Fruit fly (Drosophila melanogaster): ENCODE results near the gene siz.

siz gene

DNA sequence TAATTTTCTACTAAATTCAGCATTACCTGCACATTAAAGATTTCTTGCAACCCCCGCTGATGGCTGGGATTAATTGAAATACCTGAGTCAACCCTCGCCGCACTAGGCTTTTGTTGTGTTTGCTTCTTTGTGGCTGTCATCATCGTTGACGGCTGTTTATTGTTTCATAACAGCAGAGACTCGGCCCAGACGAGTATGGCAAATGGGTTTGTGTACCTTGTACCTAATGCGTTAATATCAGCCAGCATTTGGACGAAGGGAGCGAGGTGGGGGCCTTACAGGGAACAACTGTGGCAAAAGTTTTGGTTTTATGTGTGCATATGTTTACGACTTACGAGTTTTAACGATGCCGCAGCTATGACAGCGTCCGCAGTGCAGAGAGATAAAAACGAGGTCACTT is 21.5 kb downstream of the siz start:
- no peak for TF ChIP-seq noc (tag; optimal IDR thresholded peaks at IDR 0.05)

DNA sequence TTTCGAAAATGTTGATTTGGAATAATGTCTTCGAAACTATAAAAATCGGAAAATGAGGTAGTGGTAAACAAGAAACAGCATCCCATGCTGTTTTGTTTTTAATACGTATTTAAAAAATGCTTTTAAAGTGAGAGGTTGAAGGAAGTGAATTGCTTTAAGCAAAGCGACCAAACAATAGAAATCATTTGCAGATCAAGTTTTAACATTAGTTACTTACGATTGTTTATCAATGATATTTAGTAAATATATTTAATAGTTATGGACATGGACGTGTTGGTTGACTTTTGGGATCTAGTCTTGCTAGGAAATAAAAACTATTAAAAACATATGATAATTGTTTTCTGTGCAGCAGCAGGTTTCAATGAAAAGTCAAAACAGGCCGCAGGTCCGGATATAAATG is 22.0 kb downstream of the siz start:
- TF ChIP-seq noc (tag; optimal IDR thresholded peaks at IDR 0.05), result no peak

DNA sequence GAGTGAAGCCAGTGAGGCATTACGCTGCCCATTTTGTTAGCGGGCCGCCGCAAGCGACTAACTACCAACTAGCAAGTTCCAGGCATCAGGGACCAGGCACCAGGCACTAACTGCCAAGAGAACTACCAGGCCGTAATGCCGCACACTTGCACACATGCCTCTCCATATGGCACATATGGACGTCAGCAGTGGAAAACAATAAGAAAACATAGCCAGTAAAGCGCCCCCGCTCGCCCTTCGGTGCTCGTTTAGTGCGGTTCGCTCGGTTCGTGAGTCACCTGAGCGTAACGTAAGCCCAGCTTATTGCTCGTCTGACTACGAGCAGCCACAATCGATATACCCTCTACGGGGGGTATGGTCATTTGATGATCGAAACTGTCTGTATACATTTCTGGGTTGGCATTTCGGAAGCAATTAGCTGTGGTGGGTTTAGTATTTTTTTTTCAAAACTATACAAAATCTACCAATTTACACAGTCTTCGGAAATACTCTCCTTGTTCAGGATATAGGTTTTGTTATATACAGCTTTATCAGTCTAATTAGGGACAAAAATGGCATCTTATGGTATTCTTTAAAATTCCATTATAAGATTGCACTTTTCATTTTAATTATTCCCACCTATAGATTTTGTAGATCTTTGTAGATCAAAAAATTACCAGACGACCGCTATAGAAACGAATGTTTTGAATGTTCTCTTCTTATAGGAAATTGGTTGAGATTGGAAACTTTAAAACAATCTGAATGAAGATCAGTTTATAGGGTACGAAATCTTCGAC is 22.6 kb downstream of the siz start:
- TF ChIP-seq noc (tag; optimal IDR thresholded peaks at IDR 0.05), result no peak

DNA sequence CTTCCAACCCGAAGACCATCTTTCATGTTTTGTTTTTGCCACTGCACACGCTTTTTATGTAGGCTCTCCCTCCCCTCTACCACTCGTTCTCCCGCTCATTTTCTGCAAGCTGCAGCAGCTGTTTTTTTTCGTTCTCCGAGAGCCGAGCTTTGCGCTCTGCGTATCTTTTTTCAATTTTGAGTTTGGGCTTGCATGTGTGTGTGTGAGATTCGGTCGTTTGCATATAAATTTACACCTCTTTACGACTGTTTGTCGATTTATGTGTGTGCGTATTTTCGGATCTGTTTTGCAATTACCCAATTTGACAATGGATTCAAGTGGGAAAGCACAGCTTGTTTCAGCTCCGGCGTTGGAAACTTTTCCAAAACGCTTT is 23.2 kb downstream of the siz start:
- TF ChIP-seq noc (tag; optimal IDR thresholded peaks at IDR 0.05), result no peak

DNA sequence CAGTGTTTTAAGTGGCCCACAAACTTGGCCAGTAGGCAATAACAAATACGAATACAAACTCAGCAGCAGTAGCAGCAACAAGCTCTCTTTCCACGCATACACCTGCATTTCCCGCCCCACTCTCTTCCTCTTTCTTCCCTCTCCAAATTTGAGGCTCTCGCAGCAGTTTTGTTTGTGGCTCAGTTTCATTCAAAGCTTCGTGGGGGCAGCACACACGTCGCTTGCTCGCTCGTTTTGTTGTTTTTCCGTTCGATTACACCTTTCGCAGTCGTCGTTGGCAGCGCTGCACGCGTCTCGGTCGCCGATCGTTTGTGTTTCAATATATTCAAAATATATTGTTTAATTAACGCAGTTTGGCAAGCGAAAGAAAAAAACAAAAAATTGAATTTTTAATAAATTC is 24.3 kb downstream of the siz start:
- peak; percentile 7 for TF ChIP-seq noc (tag; optimal IDR thresholded peaks at IDR 0.05)

DNA sequence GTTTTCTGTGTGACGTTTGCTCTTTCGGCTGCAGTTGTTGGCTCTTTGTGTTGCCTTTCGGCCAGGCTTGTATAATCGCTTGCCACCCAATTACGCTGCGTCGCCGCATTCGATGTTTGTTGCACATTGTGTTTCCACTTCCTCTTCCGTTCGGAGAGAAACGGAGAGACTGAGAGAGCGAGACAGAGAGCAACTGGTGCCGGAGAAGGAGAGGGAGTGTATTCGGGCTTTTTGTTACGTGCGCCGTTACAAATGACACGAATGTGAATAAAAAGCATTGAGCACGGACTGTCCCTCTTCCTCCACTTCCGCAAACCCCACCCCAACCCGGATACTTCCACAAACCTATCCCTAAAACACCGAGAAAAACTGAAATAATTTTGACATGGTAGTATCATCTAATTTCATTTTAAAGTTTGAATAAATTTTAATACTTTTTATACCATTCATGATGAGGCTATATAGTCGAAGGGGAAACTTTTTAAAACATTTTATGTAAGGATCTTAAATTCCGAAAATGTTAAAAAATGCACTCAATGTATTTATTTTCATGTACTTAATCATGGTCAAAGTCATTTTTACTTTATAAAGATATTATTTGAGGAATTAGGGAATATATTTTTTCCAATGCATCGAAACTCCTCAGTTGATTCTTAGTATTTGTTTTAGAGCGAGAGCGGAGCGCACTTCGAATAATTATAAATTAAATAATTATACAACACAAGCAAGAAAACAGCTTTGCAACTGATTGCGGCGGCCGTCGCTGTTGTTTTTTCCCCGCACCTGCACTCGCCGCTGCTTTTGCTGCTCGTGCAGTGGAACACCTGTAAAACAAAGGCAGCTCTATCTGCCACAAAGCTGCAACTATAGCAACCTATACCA is 26.1 kb downstream of the siz start:
- no peak for TF ChIP-seq noc (tag; optimal IDR thresholded peaks at IDR 0.05)

DNA sequence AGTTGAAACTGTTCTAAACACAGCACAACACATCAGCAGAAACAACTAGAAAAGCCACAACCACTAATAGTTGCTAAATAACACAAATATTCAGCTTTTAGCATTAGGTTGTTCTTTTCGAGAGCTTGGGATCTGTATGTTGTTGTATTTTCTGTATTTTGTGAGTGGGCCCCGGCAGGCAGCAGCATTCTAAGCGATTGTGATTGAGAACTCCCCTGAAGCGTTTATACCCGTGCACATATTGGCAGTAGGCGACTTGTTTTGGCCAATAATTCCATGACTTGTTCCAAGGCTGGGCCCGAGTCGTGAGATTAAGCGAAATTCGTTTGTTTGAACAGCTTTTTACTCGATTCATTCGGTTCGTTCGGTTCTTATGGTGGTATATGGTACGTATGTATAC is 27.6 kb downstream of the siz start:
- no peak for TF ChIP-seq noc (tag; optimal IDR thresholded peaks at IDR 0.05)

DNA sequence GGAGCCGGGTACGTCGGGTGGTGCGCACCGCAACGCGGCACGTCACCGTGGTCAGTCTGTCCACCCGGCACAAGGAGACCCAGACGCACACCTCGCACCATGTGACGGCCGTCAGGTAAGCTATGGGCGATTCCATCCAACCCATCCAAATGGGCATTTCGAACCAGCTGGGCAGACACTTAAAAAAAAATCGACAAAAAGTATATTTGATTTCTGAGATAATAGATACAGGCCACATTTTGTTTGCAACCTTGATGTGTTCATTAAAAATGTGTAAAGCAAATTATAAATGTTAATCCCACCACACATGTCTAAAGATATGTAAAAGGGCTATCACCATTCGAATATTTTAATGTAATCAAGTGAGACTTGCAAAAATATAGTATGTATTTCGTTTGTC is 30.3 kb downstream of the siz start:
- TF ChIP-seq noc (tag; optimal IDR thresholded peaks at IDR 0.05), result no peak

DNA sequence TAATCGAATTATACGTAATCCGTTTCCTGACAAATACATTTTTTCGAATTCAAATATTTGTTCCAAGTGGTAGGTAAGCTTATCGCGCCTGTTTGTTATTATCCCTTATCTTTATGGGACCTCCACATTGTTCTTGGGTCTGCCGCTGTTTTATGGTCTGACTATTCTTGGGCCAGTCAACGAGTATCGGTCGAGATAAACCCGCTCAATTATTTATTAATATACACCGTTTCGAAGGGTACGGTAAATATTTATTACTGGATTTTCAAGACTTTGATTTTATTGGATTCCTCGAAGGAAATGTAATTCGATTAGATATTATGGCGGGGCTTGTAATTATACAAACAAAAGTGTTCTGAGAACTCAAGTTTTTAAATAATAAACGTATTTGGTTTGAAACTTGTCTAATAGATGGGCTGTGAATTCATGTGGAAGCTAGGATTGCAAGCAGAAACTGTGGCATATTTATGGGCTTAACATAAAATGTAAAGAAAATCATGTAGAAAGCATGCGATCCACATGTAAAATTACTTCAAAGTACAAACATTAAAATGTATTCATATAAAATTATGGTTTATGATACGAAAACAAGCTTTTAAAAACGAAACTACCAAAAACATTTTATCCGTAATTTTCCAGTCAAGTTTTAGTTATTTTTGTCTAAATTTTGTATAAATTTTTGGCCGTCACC is 31.0 kb downstream of the siz start, which contains the start of gene CG43072:
CG43072 (plus strand) TSS at position 641 of the 691 bp plus-strand sequence.
- TF ChIP-seq noc (tag; optimal IDR thresholded peaks at IDR 0.05), result peak; percentile 35

DNA sequence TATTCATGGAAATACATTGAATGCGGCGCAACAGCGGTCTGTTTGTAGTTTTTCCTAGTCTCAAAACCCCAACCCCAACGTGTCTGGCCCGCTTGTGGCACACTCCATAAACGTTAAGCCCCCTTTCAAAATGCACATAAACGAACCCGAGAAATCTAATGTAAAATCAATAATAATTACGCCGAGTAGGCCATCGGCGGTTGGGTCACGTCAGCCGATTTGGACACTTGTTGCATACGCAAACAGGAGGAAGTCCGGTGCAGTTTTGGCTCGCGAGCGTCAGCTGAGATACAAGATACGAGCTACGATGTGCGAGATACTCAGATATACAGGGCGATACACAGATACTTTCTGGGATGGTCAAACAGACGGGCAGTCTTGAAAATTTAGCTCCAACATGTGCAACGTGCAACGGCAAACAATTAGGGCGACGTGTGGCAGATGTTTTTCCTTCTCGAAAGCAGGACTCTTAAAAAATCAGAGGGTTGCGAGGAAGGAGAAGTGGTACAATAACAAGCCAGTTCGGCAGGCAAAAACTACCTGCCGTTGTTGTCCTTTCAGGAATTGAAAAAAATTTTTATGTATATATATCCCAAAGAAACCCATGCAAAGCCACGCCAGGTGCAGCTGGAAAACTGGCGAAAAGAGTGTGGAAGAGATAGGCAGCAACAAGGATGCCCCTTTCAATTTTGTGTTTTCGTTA is 32.0 kb downstream of the siz start:
- no peak for TF ChIP-seq noc (tag; optimal IDR thresholded peaks at IDR 0.05)

DNA sequence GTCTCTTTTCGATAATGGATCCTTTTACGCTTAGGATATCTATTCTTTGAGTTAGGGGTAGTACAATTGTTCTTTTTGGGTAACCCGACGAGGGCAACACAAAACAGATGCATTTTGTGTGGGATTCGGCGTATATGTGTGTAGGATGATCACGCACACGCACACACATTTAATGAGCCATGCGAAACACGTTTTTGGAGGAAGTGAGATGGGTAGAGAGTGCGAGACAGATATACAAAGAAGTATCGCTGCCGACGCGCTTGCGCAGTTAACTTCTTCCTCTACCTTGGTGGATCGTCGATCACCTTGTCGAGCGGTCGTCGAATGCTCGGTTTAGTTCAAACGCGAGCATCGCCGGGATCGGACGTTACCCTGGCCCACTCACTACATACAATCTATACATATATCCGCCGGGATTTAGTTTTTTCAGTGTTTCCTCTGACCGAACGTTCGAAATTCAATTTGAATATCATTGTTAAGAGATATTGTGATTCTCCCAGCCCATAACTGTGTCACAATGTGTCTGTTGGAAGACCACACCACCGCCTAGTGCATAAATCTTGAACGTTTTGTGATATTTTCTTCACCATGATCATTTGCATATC is 33.3 kb downstream of the siz start:
- TF ChIP-seq noc (tag; optimal IDR thresholded peaks at IDR 0.05), result peak; percentile 1

DNA sequence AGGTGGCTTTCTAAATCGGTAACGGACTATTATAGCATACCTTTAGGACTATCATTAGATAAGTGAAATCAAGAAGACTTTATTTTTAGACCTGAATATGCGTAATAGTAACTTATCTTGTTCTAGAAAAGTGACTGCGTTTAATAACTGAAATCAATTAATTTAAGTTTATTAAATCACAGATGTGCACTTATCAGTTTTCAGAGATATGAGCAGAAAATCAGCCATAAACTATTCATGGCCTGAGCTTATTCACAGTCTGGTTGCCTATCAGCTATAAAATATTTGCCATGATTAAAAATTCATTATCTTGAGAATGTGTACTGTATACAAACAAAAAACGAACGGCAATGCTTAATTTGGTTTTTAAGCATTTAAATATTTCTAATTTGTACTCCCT is 35.1 kb downstream of the siz start:
- peak; percentile 55 for TF ChIP-seq noc (tag; optimal IDR thresholded peaks at IDR 0.05)

DNA sequence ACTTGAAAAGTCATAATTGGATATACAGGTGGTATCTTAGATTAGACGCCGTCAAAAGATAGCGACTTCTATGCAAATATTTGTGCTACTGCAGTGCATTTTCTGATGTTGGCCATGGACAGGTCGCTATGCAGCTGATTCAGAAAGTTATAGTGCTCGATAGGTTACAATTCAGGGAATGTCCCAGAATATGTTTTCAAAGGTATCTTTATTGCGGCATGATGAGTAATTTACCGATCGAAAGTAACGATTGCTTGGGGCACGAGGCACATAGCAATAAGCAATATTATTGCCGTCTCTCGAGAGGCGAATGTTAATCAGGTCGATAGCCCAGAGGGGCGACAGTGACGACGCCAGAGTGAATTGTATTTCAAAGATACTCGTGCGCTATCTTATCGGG is 35.7 kb downstream of the siz start:
- TF ChIP-seq noc (tag; optimal IDR thresholded peaks at IDR 0.05), result no peak

DNA sequence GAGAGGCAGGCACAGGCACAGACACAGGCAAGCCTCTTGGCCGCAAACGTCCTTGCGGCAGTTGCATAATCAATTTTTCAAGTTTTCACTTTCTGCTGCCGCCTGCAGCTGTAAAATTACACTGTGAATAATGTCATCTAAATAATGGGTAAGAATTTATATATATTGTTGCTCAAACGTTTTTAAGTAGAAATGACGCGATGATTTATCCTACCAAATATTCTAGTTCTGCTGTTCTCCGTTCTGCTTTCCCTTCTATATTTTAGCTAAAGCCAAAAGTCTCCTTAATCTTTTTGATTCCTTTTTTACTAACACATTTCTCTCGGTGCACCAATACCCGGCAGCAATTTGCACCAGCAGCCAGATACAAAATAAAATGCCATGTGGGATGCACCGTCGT is 46.1 kb downstream of the siz start:
- TF ChIP-seq noc (tag; optimal IDR thresholded peaks at IDR 0.05), result no peak

DNA sequence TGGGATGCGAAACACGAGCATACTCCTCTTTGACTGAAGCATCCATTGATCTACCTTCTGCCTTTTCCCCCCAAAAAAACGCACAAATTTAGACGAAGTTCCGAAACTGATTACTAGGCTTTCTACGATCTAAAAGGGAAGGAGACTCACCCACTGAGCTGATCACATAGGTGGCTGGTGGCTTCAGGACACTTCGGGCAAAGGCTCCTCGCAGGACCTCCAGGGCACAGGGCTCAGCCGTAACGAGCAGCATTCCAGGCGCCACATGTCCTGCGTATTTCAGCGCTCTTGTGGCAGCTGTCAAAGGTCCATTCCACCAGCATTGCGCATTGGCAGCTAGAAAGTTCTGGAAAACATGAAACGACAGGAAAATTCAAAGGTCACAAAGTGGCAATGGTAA is 54.6 kb downstream of the siz start, which contains the start of gene CG33285:
CG33285 (minus strand) TSS at position 101 of the 400 bp plus-strand sequence.
- TF ChIP-seq noc (tag; optimal IDR thresholded peaks at IDR 0.05), result no peak

Measured in whole organism, larva.